Worm (Caenorhabditis elegans) whole organism, mixed stage, embryonic: ENCODE results near the gene C49G7.10.

Experiments used
- ces-1 ChIP-seq: fragments of 150-350 bp; optimal IDR thresholded peaks from 2 replicates; lab custom pipeline; 2014; ENCODE audit warnings: missing biosample characterization, missing genetic modification reagents, missing genetic modification characterization
- elt-1 ChIP-seq: sonication (generic microtip); optimal IDR thresholded peaks from 2 replicates; lab custom pipeline; 2017; ENCODE audit warnings: missing genetic modification characterization, mild to moderate bottlenecking, missing compliant biosample characterization, antibody characterized with exemption, moderate library complexity, borderline replicate concordance; ENCODE audit not compliant: insufficient read depth
- lin-13 ChIP-seq: fragments of 150-350 bp; optimal IDR thresholded peaks from 2 replicates; lab custom pipeline; 2014; ENCODE audit warnings: missing biosample characterization, missing genetic modification characterization
- mep-1 ChIP-seq: fragments of 150-350 bp; optimal IDR thresholded peaks from 2 replicates; lab custom pipeline; 2017; ENCODE audit warnings: missing biosample characterization, missing genetic modification reagents, missing genetic modification characterization, inconsistent platforms
- nhr-12 ChIP-seq: fragments of 150-350 bp; optimal IDR thresholded peaks from 2 replicates; lab custom pipeline; 2014; ENCODE audit warnings: missing biosample characterization, missing genetic modification characterization
- nhr-2 ChIP-seq: fragments of 150-350 bp; optimal IDR thresholded peaks from 2 replicates; lab custom pipeline; 2014; ENCODE audit warnings: missing biosample characterization, missing genetic modification characterization
- nhr-28 ChIP-seq: fragments of 150-350 bp; optimal IDR thresholded peaks from 2 replicates; lab custom pipeline; 2014; ENCODE audit warnings: missing biosample characterization, missing genetic modification characterization
- nhr-76 ChIP-seq: sonication (generic microtip); optimal IDR thresholded peaks from 2 replicates; lab custom pipeline; 2017; ENCODE audit warnings: missing biosample characterization, missing genetic modification characterization
- pha-4 ChIP-seq: fragments of 150-350 bp; optimal IDR thresholded peaks from 2 replicates; lab custom pipeline; 2018; ENCODE audit warnings: missing biosample characterization, missing genetic modification reagents, missing genetic modification characterization
- sem-2 ChIP-seq: fragments of 200-800 bp; sonication (Bioruptor generic); optimal IDR thresholded peaks from 2 replicates; lab custom pipeline; 2018; ENCODE audit warnings: mild to moderate bottlenecking, missing genetic modification characterization, missing compliant biosample characterization
- sptf-1 ChIP-seq: sonication (generic microtip); optimal IDR thresholded peaks from 2 replicates; lab custom pipeline; 2017; ENCODE audit warnings: mild to moderate bottlenecking, missing genetic modification characterization, moderate library complexity, missing compliant biosample characterization
- unc-39 ChIP-seq: fragments of 150-350 bp; optimal IDR thresholded peaks from 2 replicates; lab custom pipeline; 2014; ENCODE audit warnings: missing biosample characterization, missing genetic modification characterization
- unc-62 ChIP-seq: fragments of 150-350 bp; optimal IDR thresholded peaks from 2 replicates; lab custom pipeline; 2014; ENCODE audit warnings: missing biosample characterization, missing genetic modification reagents, missing genetic modification characterization
- ztf-11 ChIP-seq: fragments of 150-350 bp; optimal IDR thresholded peaks from 2 replicates; lab custom pipeline; 2014; ENCODE audit warnings: missing biosample characterization, missing genetic modification characterization

ce11 chrV:4055025-4055424 is 13.2 kb upstream of the C49G7.10 start, which contains the start of gene djr-1.2:
- TF ChIP-seq pha-4 (tag; lab: Kevin White, UChicago) (no peak), sem-2 (GFP tag; lab: Kevin White, UChicago) (no peak), nhr-12 (tag; lab: Kevin White, UChicago) (no peak), sptf-1 (no peak), elt-1 (tag; lab: Kevin White, UChicago) (no peak), unc-62 (GFP tag; lab: Kevin White, UChicago) (no peak), lin-13 (no peak), mep-1 (tag; lab: Kevin White, UChicago) (no peak), nhr-76 (tag; lab: Kevin White, UChicago) (no peak), nhr-2 (no peak), ces-1 (no peak), ztf-11 (tag; lab: Kevin White, UChicago) (no peak), unc-39 (tag; lab: Kevin White, UChicago) (no peak), nhr-28 (tag; lab: Kevin White, UChicago) (no peak)
